Fruit fly (Drosophila melanogaster) whole organism, prepupa: ENCODE results near the gene CG15771.
A peak's percentile ranks its signal among the peaks of the same experiment; 100 is the strongest.

ENCODE experiments used
- Blimp-1 ChIP-seq: fragments of 200-800 bp; sonication (Bioruptor generic); optimal IDR thresholded peaks from 3 replicates; lab custom pipeline; 2017; ENCODE audit warnings: missing biosample characterization, missing genetic modification characterization, mild to moderate bottlenecking, moderate library complexity, missing genetic modification reagents
- CG10631 ChIP-seq: fragments of 200-800 bp; sonication (Bioruptor generic); optimal IDR thresholded peaks from 2 replicates; lab custom pipeline; 2016; ENCODE audit warnings: missing biosample characterization, missing genetic modification characterization
- CG10669 ChIP-seq: fragments of 200-800 bp; sonication (Bioruptor generic); optimal IDR thresholded peaks from 3 replicates; lab custom pipeline; 2018; ENCODE audit warnings: missing biosample characterization, mild to moderate bottlenecking, missing genetic modification characterization, moderate library complexity
- CG11294 ChIP-seq: fragments of 200-800 bp; sonication (Bioruptor generic); IDR thresholded peaks from 2 replicates; pipeline ENCODE4 v1.3.6; 2022; ENCODE audit warnings: missing biosample characterization, missing genetic modification characterization
- CG11762 ChIP-seq: fragments of 200-800 bp; sonication (Bioruptor generic); optimal IDR thresholded peaks from 3 replicates; lab custom pipeline; 2016; ENCODE audit warnings: missing biosample characterization, missing genetic modification characterization; ENCODE audit not compliant: insufficient read depth
- CG1621 ChIP-seq: fragments of 200-800 bp; sonication (Bioruptor generic); optimal IDR thresholded peaks from 3 replicates; lab custom pipeline; 2018; ENCODE audit warnings: missing biosample characterization, mild to moderate bottlenecking, missing genetic modification characterization
- CG16779 ChIP-seq: fragments of 200-800 bp; sonication (Bioruptor generic); optimal IDR thresholded peaks from 3 replicates; lab custom pipeline; 2017; ENCODE audit warnings: missing biosample characterization, mild to moderate bottlenecking, missing genetic modification characterization
- CG34406 ChIP-seq: fragments of 200-800 bp; sonication (Bioruptor generic); optimal IDR thresholded peaks from 3 replicates; lab custom pipeline; 2016; ENCODE audit warnings: missing biosample characterization, missing genetic modification characterization
- CG3919 ChIP-seq: fragments of 200-800 bp; sonication (Bioruptor generic); optimal IDR thresholded peaks from 3 replicates; lab custom pipeline; 2016; ENCODE audit warnings: missing biosample characterization, missing genetic modification characterization
- CG6163 ChIP-seq: fragments of 200-800 bp; sonication (Bioruptor generic); IDR thresholded peaks from 3 replicates; pipeline ENCODE4 v1.3.6; 2022; ENCODE audit warnings: missing biosample characterization, missing genetic modification characterization
- CG6276 ChIP-seq: fragments of 200-800 bp; sonication (Bioruptor generic); optimal IDR thresholded peaks from 2 replicates; lab custom pipeline; 2017; ENCODE audit warnings: missing biosample characterization, mild to moderate bottlenecking, missing genetic modification characterization
- CG6792 ChIP-seq: fragments of 200-800 bp; sonication (Bioruptor generic); optimal IDR thresholded peaks from 3 replicates; lab custom pipeline; 2016; ENCODE audit warnings: missing biosample characterization, missing genetic modification characterization
- CG6808 ChIP-seq: fragments of 200-800 bp; sonication (Bioruptor generic); optimal IDR thresholded peaks from 3 replicates; lab custom pipeline; 2017; ENCODE audit warnings: missing biosample characterization, missing genetic modification characterization, mild to moderate bottlenecking, moderate library complexity, missing genetic modification reagents
- CG6854 ChIP-seq: fragments of 200-800 bp; sonication (Bioruptor generic); optimal IDR thresholded peaks from 2 replicates; lab custom pipeline; 2017; ENCODE audit warnings: missing biosample characterization, mild to moderate bottlenecking, missing genetic modification characterization
- CG8119 ChIP-seq: fragments of 200-800 bp; sonication (Bioruptor generic); IDR thresholded peaks from 3 replicates; pipeline ENCODE4 v1.3.6; 2022; ENCODE audit warnings: missing biosample characterization, missing genetic modification characterization
- CG8319 ChIP-seq: fragments of 200-800 bp; sonication (Bioruptor generic); optimal IDR thresholded peaks from 3 replicates; lab custom pipeline; 2016; ENCODE audit warnings: missing biosample characterization, missing genetic modification characterization
- Eip75B ChIP-seq: fragments of 200-800 bp; sonication (Bioruptor generic); optimal IDR thresholded peaks from 3 replicates; lab custom pipeline; 2016; ENCODE audit warnings: missing biosample characterization, missing genetic modification characterization
- Eip78C ChIP-seq: fragments of 200-800 bp; sonication (Bioruptor generic); peaks from one replicate; lab custom pipeline; 2016; ENCODE audit warnings: missing biosample characterization, missing genetic modification characterization
- Ets21C ChIP-seq: fragments of 200-800 bp; sonication (Bioruptor generic); optimal IDR thresholded peaks from 3 replicates; lab custom pipeline; 2016; ENCODE audit warnings: missing biosample characterization, missing genetic modification characterization
- Ets96B ChIP-seq: fragments of 200-800 bp; optimal IDR thresholded peaks from 2 replicates; lab custom pipeline; 2019; ENCODE audit warnings: missing biosample characterization, mild to moderate bottlenecking, missing genetic modification characterization, moderate library complexity
- Gug ChIP-seq: fragments of 200-800 bp; sonication (Bioruptor generic); IDR thresholded peaks from 2 replicates; pipeline ENCODE4 v1.3.6; 2022; ENCODE audit warnings: missing biosample characterization, missing genetic modification characterization
- Hr38 ChIP-seq: sonication (Bioruptor generic); optimal IDR thresholded peaks from 2 replicates; lab custom pipeline; 2016; ENCODE audit warnings: missing biosample characterization, missing genetic modification characterization
- Hr39 ChIP-seq: fragments of 200-800 bp; sonication (Bioruptor generic); optimal IDR thresholded peaks from 2 replicates; lab custom pipeline; 2016; ENCODE audit warnings: missing biosample characterization, missing genetic modification characterization
- Hr4 ChIP-seq: fragments of 200-800 bp; sonication (Bioruptor generic); optimal IDR thresholded peaks from 3 replicates; lab custom pipeline; 2016; ENCODE audit warnings: missing biosample characterization, missing genetic modification characterization
- Sox14 ChIP-seq: fragments of 200-800 bp; sonication (Bioruptor generic); optimal IDR thresholded peaks from 3 replicates; lab custom pipeline; 2016; ENCODE audit warnings: missing biosample characterization, missing genetic modification characterization
- acj6 ChIP-seq: fragments of 200-800 bp; sonication (Bioruptor generic); optimal IDR thresholded peaks from 3 replicates; lab custom pipeline; 2016; ENCODE audit warnings: missing biosample characterization, missing genetic modification characterization
- dsx ChIP-seq: fragments of 200-800 bp; optimal IDR thresholded peaks from 3 replicates; lab custom pipeline; 2019; ENCODE audit warnings: missing biosample characterization, mild to moderate bottlenecking, missing genetic modification characterization, moderate library complexity; ENCODE audit not compliant: poor library complexity, severe bottlenecking
- eg ChIP-seq: fragments of 200-800 bp; sonication (Bioruptor generic); IDR thresholded peaks from 3 replicates; pipeline ENCODE4 v1.3.6; 2022; ENCODE audit warnings: missing biosample characterization, missing genetic modification characterization
- fkh ChIP-seq: fragments of 200-800 bp; sonication (Bioruptor generic); optimal IDR thresholded peaks from 3 replicates; lab custom pipeline; 2017; ENCODE audit warnings: missing biosample characterization, mild to moderate bottlenecking, missing genetic modification characterization, moderate library complexity
- net ChIP-seq: fragments of 200-800 bp; sonication (Bioruptor generic); optimal IDR thresholded peaks from 3 replicates; lab custom pipeline; 2016; ENCODE audit warnings: missing biosample characterization, missing genetic modification characterization
- pdm3 ChIP-seq: fragments of 200-800 bp; sonication (Bioruptor generic); optimal IDR thresholded peaks from 3 replicates; lab custom pipeline; 2016; ENCODE audit warnings: missing biosample characterization, missing genetic modification characterization
- salr ChIP-seq, 2 experiments: fragments of 200-800 bp; sonication (Bioruptor generic); optimal IDR thresholded peaks; 3 replicates each; lab custom pipeline; 2016 to 2018; ENCODE audit warnings: missing biosample characterization in 2 of 2, missing genetic modification characterization in 2 of 2, mild to moderate bottlenecking in 1 of 2
- ss ChIP-seq, 2 experiments: fragments of 200-800 bp; sonication (Bioruptor generic); optimal IDR thresholded peaks; 2 replicates in 1 of 2; 3 replicates in 1 of 2; lab custom pipeline; 2017 to 2018; ENCODE audit warnings: mild to moderate bottlenecking in 2 of 2, missing biosample characterization in 2 of 2, missing genetic modification characterization in 2 of 2, moderate library complexity in 1 of 2
- svp ChIP-seq: fragments of 200-800 bp; sonication (Bioruptor generic); peaks from one replicate; lab custom pipeline; 2016; ENCODE audit warnings: missing biosample characterization, missing genetic modification characterization
- vri ChIP-seq: fragments of 200-800 bp; sonication (Bioruptor generic); optimal IDR thresholded peaks from 3 replicates; lab custom pipeline; 2016; ENCODE audit warnings: missing biosample characterization, mild to moderate bottlenecking, missing genetic modification characterization

Gene CG15771

dm6 chrX:5768602-5769251 lies 13.4 kb downstream of the CG15771 start (continued):
- TF ChIP-seq svp = no peak
- no peak for TF ChIP-seq acj6 (GFP tag; lab: Kevin White, UChicago)
- no peak for TF ChIP-seq CG3919
- TF ChIP-seq CG6792 (GFP tag; lab: Kevin White, UChicago) = no peak
- TF ChIP-seq CG8319 (GFP tag; lab: Kevin White, UChicago) = no peak
- TF ChIP-seq pdm3 (GFP tag; lab: Kevin White, UChicago) = no peak
- TF ChIP-seq eg (GFP tag; lab: Robert Waterston, UW) = no peak
- no peak for TF ChIP-seq Ets21C (GFP tag; lab: Kevin White, UChicago)
- TF ChIP-seq CG6808 (GFP tag; lab: Kevin White, UChicago) = peak; percentile 70
- no peak for TF ChIP-seq CG11762 (GFP tag; lab: Kevin White, UChicago)
- TF ChIP-seq CG6276 = no peak
- TF ChIP-seq Sox14 (GFP tag; lab: Kevin White, UChicago) = no peak
- no peak for TF ChIP-seq vri (GFP tag; lab: Kevin White, UChicago)
- TF ChIP-seq fkh (GFP tag; lab: Kevin White, UChicago) = peak; percentile 70
- TF ChIP-seq salr (GFP tag; optimal IDR thresholded peaks at IDR 0.05; lab: Kevin White, UChicago) = no peak
- TF ChIP-seq, all 60 proteins: peak for 15

dm6 chrX:5770730-5771181 lies 15.4 kb downstream of the CG15771 start, which contains the start of gene CG3097:
Gene CG3097 (minus strand): TSS chrX:5770780.
- TF ChIP-seq CG3919 (peak; percentile 10), svp (no peak), Ets96B (tag; lab: Kevin White, UChicago) (no peak), eg (GFP tag; lab: Robert Waterston, UW) (0 out of 3 replicates have a peak, but pooled peaks have one; percentile 39), Eip75B (GFP tag; lab: Kevin White, UChicago) (no peak), CG34406 (GFP tag; lab: Kevin White, UChicago) (no peak), CG10669 (GFP tag; lab: Kevin White, UChicago) (no peak), CG11294 (GFP tag; lab: Robert Waterston, UW) (0 out of 2 replicates have a peak, but pooled peaks have one; percentile 30), salr (GFP tag; optimal IDR thresholded peaks at IDR 0.05; lab: Kevin White, UChicago) (no peak), Gug (GFP tag; lab: Robert Waterston, UW) (no peak), Hr38 (GFP tag; lab: Kevin White, UChicago) (no peak), CG10631 (GFP tag; lab: Kevin White, UChicago) (no peak), CG1621 (peak; percentile 13), Hr4 (no peak), net (GFP tag; lab: Kevin White, UChicago) (peak; percentile 5), Eip78C (peak; percentile 51), Sox14 (GFP tag; lab: Kevin White, UChicago) (no peak), ss (GFP tag; optimal IDR thresholded peaks at IDR 0.05; lab: Kevin White, UChicago) (peak; percentile 22 to 30), dsx (peak; percentile 31), CG6276 (no peak), CG6163 (GFP tag; lab: Robert Waterston, UW) (peak; percentile 23; the same call in 1 of the 3 replicates), CG11762 (GFP tag; lab: Kevin White, UChicago) (no peak)

dm6 chrX:5772409-5772808 lies 17.0 kb downstream of the CG15771 start:
- TF ChIP-seq CG8119 (GFP tag; lab: Robert Waterston, UW) (0 out of 3 replicates have a peak, but pooled peaks have one; percentile 25), CG6854 (peak; percentile 48), vri (GFP tag; lab: Kevin White, UChicago) (no peak), Blimp-1 (GFP tag; lab: Kevin White, UChicago) (peak; percentile 90)

dm6 chrX:5776547-5776946 lies 21.2 kb downstream of the CG15771 start, which contains the start of gene CG42264:
Gene CG42264 (minus strand): TSS chrX:5776647.
- TF ChIP-seq CG10669 (GFP tag; lab: Kevin White, UChicago) (no peak), CG6163 (GFP tag; lab: Robert Waterston, UW) (no peak), CG16779 (tag; lab: Kevin White, UChicago) (no peak), eg (GFP tag; lab: Robert Waterston, UW) (no peak), Hr39 (GFP tag; lab: Kevin White, UChicago) (no peak), Hr4 (no peak)
- TF ChIP-seq, all 60 proteins: peak for 0
